Worm (Caenorhabditis elegans): ENCODE results near the gene gst-23.
A peak's percentile ranks its signal among the peaks of the same experiment; 100 is the strongest.

- TF ChIP-seq ceh-32 (tag; optimal IDR thresholded peaks at IDR 0.05; ENCODE audit: poor library complexity) (no peak), mdt-29 (GFP tag; IDR thresholded peaks at IDR 0.05) (no peak), lin-15B (tag; optimal IDR thresholded peaks at IDR 0.05) (no peak), Y5F2A.4 (GFP tag; optimal IDR thresholded peaks at IDR 0.05) (no peak), lim-7 (GFP tag; IDR thresholded peaks at IDR 0.05) (no peak), ces-1 (GFP tag; optimal IDR thresholded peaks at IDR 0.05) (no peak), snpc-1.2 (GFP tag; IDR thresholded peaks at IDR 0.05) (peak; percentile 49; the same call in 1 of the 2 replicates), nhr-25 (tag; optimal IDR thresholded peaks at IDR 0.05; ENCODE audit: borderline replicate concordance, insufficient read depth) (no peak), lin-38 (GFP tag; IDR thresholded peaks at IDR 0.05) (peak; percentile 36; the same call in 1 of the 2 replicates), F10B5.3 (tag; optimal IDR thresholded peaks at IDR 0.05) (no peak), hlh-30 (tag; optimal IDR thresholded peaks at IDR 0.05; ENCODE audit: insufficient read depth) (no peak)
Observed at ce11 chrV:3204433-3204832, 38.7 kb upstream of the gst-23 start.

All from whole organism, L4 larva.